Worm (Caenorhabditis elegans) whole organism, young adult: ENCODE measurements around the gene R04A9.6.

Experiments
- B0019.2 ChIP-seq: fragments of 200-800 bp; sonication (Bioruptor generic); conservative IDR thresholded peaks from 2 replicates; pipeline ENCODE4 v1.3.6; 2022; ENCODE audit warnings: missing genetic modification reagents, missing genetic modification characterization, missing compliant biosample characterization
- B0261.1 ChIP-seq: sonication (generic microtip); optimal IDR thresholded peaks from 2 replicates; lab custom pipeline; 2016; ENCODE audit warnings: mild to moderate bottlenecking, missing genetic modification characterization, moderate library complexity, missing compliant biosample characterization
- B0336.3 ChIP-seq: fragments of 200-800 bp; sonication (Bioruptor generic); IDR thresholded peaks from 2 replicates; pipeline ENCODE4 v1.3.6; 2022; ENCODE audit warnings: missing genetic modification characterization, missing compliant biosample characterization
- F22D6.2 ChIP-seq: sonication (generic microtip); optimal IDR thresholded peaks from 2 replicates; lab custom pipeline; 2016; ENCODE audit warnings: mild to moderate bottlenecking, missing genetic modification characterization, missing compliant biosample characterization
- F23B12.7 ChIP-seq: sonication (generic microtip); optimal IDR thresholded peaks from 2 replicates; lab custom pipeline; 2017; ENCODE audit warnings: missing genetic modification characterization, mild to moderate bottlenecking, missing compliant biosample characterization, antibody characterized with exemption, moderate library complexity; ENCODE audit not compliant: insufficient read depth
- F55B11.4 ChIP-seq: sonication (generic microtip); optimal IDR thresholded peaks from 2 replicates; lab custom pipeline; 2016; ENCODE audit warnings: missing compliant biosample characterization, missing genetic modification characterization, borderline replicate concordance; ENCODE audit not compliant: insufficient read depth
- F57A8.1 ChIP-seq: fragments of 200-800 bp; sonication (Bioruptor generic); optimal IDR thresholded peaks from 2 replicates; lab custom pipeline; 2018; ENCODE audit warnings: mild to moderate bottlenecking, missing genetic modification characterization, moderate library complexity, missing compliant biosample characterization
- K11D2.4 ChIP-seq: fragments of 200-800 bp; sonication (Bioruptor generic); IDR thresholded peaks from 2 replicates; pipeline ENCODE4 v1.3.6; 2022; ENCODE audit warnings: missing genetic modification reagents, missing genetic modification characterization, missing compliant biosample characterization
- T07F8.4 ChIP-seq: sonication (generic microtip); optimal IDR thresholded peaks from 2 replicates; lab custom pipeline; 2016; ENCODE audit warnings: mild to moderate bottlenecking, missing genetic modification characterization, moderate library complexity, missing compliant biosample characterization
- T26A5.8 ChIP-seq: sonication (generic microtip); optimal IDR thresholded peaks from 2 replicates; lab custom pipeline; 2016; ENCODE audit warnings: missing genetic modification characterization, missing compliant biosample characterization
- ZK185.1 ChIP-seq: sonication (generic microtip); optimal IDR thresholded peaks from 2 replicates; lab custom pipeline; 2016; ENCODE audit warnings: mild to moderate bottlenecking, missing genetic modification characterization, missing compliant biosample characterization; ENCODE audit not compliant: poor library complexity, severe bottlenecking
- ama-1 ChIP-seq, 3 experiments: fragments of 150-350 bp in 1 of 3; sonication (generic microtip) in 2 of 3; optimal IDR thresholded peaks; 2 replicates each; lab custom pipeline; 2014 to 2018; ENCODE audit warnings: missing biosample characterization in 2 of 3, missing genetic modification characterization in 2 of 3, missing genetic modification reagents in 2 of 3
- aptf-2 ChIP-seq: fragments of 200-800 bp; sonication (Bioruptor generic); conservative IDR thresholded peaks from 2 replicates; pipeline ENCODE4 v1.3.6; 2022; ENCODE audit warnings: missing genetic modification reagents, missing genetic modification characterization, missing compliant biosample characterization
- atf-7 ChIP-seq: sonication (generic microtip); optimal IDR thresholded peaks from 2 replicates; lab custom pipeline; 2017; ENCODE audit warnings: mild to moderate bottlenecking, missing genetic modification characterization, missing compliant biosample characterization
- attf-3 ChIP-seq: fragments of 200-800 bp; sonication (Bioruptor generic); conservative IDR thresholded peaks from 2 replicates; pipeline ENCODE4 v1.3.6; 2022; ENCODE audit warnings: missing genetic modification reagents, missing genetic modification characterization, missing compliant biosample characterization
- attf-5 ChIP-seq: fragments of 200-800 bp; sonication (Bioruptor generic); optimal IDR thresholded peaks from 2 replicates; lab custom pipeline; 2018; ENCODE audit warnings: mild to moderate bottlenecking, missing genetic modification characterization, missing compliant biosample characterization
- attf-6 ChIP-seq: fragments of 200-800 bp; sonication (Bioruptor generic); IDR thresholded peaks from 2 replicates; pipeline ENCODE4 v1.3.6; 2022; ENCODE audit warnings: missing genetic modification reagents, missing genetic modification characterization, missing compliant biosample characterization
- ccch-3 ChIP-seq: fragments of 200-800 bp; sonication (Bioruptor generic); optimal IDR thresholded peaks from 2 replicates; lab custom pipeline; 2018; ENCODE audit warnings: mild to moderate bottlenecking, missing genetic modification characterization, missing compliant biosample characterization
- cebp-2 ChIP-seq: fragments of 200-800 bp; sonication (Bioruptor generic); IDR thresholded peaks from 2 replicates; pipeline ENCODE4 v1.3.6; 2022; ENCODE audit warnings: missing genetic modification characterization, missing compliant biosample characterization
- ceh-100 ChIP-seq: fragments of 200-800 bp; sonication (Bioruptor generic); IDR thresholded peaks from 2 replicates; pipeline ENCODE4 v1.3.6; 2022; ENCODE audit warnings: missing genetic modification reagents, missing genetic modification characterization, missing compliant biosample characterization
- ceh-58 ChIP-seq: fragments of 200-800 bp; sonication (Bioruptor generic); IDR thresholded peaks from 2 replicates; pipeline ENCODE4 v1.3.6; 2022; ENCODE audit warnings: missing genetic modification characterization, missing compliant biosample characterization
- ceh-79 ChIP-seq: sonication (generic microtip); optimal IDR thresholded peaks from 2 replicates; lab custom pipeline; 2017; ENCODE audit warnings: mild to moderate bottlenecking, missing genetic modification characterization, missing compliant biosample characterization
- die-1 ChIP-seq: sonication (generic microtip); optimal IDR thresholded peaks from 2 replicates; lab custom pipeline; 2016; ENCODE audit warnings: missing genotype, mild to moderate bottlenecking, missing genetic modification characterization, missing compliant biosample characterization
- dox-1 ChIP-seq: fragments of 200-800 bp; sonication (Bioruptor generic); IDR thresholded peaks from 2 replicates; pipeline ENCODE4 v1.3.6; 2022; ENCODE audit warnings: missing genetic modification reagents, missing genetic modification characterization, missing compliant biosample characterization
- efl-1 ChIP-seq: fragments of 150-350 bp; optimal IDR thresholded peaks from 2 replicates; lab custom pipeline; 2014; ENCODE audit warnings: missing biosample characterization, missing genetic modification reagents, missing genetic modification characterization
- egl-18 ChIP-seq: fragments of 200-800 bp; sonication (Bioruptor generic); IDR thresholded peaks from 2 replicates; pipeline ENCODE4 v1.3.6; 2022; ENCODE audit warnings: missing genetic modification reagents, missing genetic modification characterization, missing compliant biosample characterization
- ets-4 ChIP-seq: fragments of 200-800 bp; sonication (Bioruptor generic); optimal IDR thresholded peaks from 2 replicates; lab custom pipeline; 2018; ENCODE audit warnings: mild to moderate bottlenecking, missing genetic modification characterization, missing compliant biosample characterization
- hmg-1.2 ChIP-seq: fragments of 200-800 bp; sonication (Bioruptor generic); IDR thresholded peaks from 2 replicates; pipeline ENCODE4 v1.3.6; 2022; ENCODE audit warnings: missing genetic modification reagents, missing genetic modification characterization, missing compliant biosample characterization
- hsf-1 ChIP-seq: fragments of 200-800 bp; sonication (Bioruptor generic); IDR thresholded peaks from 2 replicates; pipeline ENCODE4 v1.3.6; 2022; ENCODE audit warnings: missing genetic modification reagents, missing genetic modification characterization, missing compliant biosample characterization
- lag-1 ChIP-seq: fragments of 200-800 bp; sonication (Bioruptor generic); IDR thresholded peaks from 2 replicates; pipeline ENCODE4 v1.3.6; 2022; ENCODE audit warnings: missing genetic modification reagents, missing genetic modification characterization, missing compliant biosample characterization
- let-526 ChIP-seq: fragments of 200-800 bp; sonication (Bioruptor generic); IDR thresholded peaks from 2 replicates; pipeline ENCODE4 v1.3.6; 2022; ENCODE audit warnings: missing genetic modification reagents, missing genetic modification characterization, missing compliant biosample characterization
- let-607 ChIP-seq, 2 experiments: fragments of 200-800 bp in 1 of 2; sonication (Bioruptor generic) in 1 of 2; sonication (generic microtip) in 1 of 2; optimal IDR thresholded peaks; 2 replicates each; lab custom pipeline; 2016 to 2018; ENCODE audit warnings: mild to moderate bottlenecking in 2 of 2, missing compliant biosample characterization in 2 of 2, missing genetic modification characterization in 2 of 2, moderate library complexity in 2 of 2, missing genotype in 1 of 2
- lin-40 ChIP-seq: sonication (generic microtip); optimal IDR thresholded peaks from 2 replicates; lab custom pipeline; 2016; ENCODE audit warnings: missing genetic modification characterization, mild to moderate bottlenecking, missing compliant biosample characterization, missing genotype, missing genetic modification reagents
- lir-1 ChIP-seq: fragments of 200-800 bp; sonication (Bioruptor generic); conservative IDR thresholded peaks from 2 replicates; pipeline ENCODE4 v1.3.6; 2022; ENCODE audit warnings: missing genetic modification reagents, missing genetic modification characterization, missing compliant biosample characterization
- lsl-1 ChIP-seq: fragments of 200-800 bp; sonication (Bioruptor generic); optimal IDR thresholded peaks from 2 replicates; lab custom pipeline; 2018; ENCODE audit warnings: mild to moderate bottlenecking, missing genetic modification characterization, moderate library complexity, missing compliant biosample characterization
- mcd-1 ChIP-seq: fragments of 200-800 bp; sonication (Bioruptor generic); IDR thresholded peaks from 2 replicates; pipeline ENCODE4 v1.3.6; 2022; ENCODE audit warnings: missing genetic modification reagents, missing genetic modification characterization, missing compliant biosample characterization
- nfya-1 ChIP-seq: sonication (generic microtip); optimal IDR thresholded peaks from 2 replicates; lab custom pipeline; 2017; ENCODE audit warnings: antibody characterized with exemption, missing compliant biosample characterization, missing genetic modification characterization, borderline replicate concordance; ENCODE audit not compliant: insufficient read depth
- nfya-2 ChIP-seq: fragments of 200-800 bp; sonication (Bioruptor generic); IDR thresholded peaks from 2 replicates; pipeline ENCODE4 v1.3.6; 2022; ENCODE audit warnings: missing genetic modification reagents, missing genetic modification characterization, missing compliant biosample characterization
- rcor-1 ChIP-seq: fragments of 200-800 bp; sonication (Bioruptor generic); IDR thresholded peaks from 2 replicates; pipeline ENCODE4 v1.3.6; 2022; ENCODE audit warnings: missing genetic modification reagents, missing genetic modification characterization, missing compliant biosample characterization
- snpc-1.1 ChIP-seq: sonication (generic microtip); optimal IDR thresholded peaks from 2 replicates; lab custom pipeline; 2017; ENCODE audit warnings: missing genetic modification characterization, mild to moderate bottlenecking, missing compliant biosample characterization, antibody characterized with exemption, moderate library complexity, missing genotype, missing genetic modification reagents; ENCODE audit not compliant: insufficient read depth
- snpc-1.3 ChIP-seq: sonication (generic microtip); optimal IDR thresholded peaks from 2 replicates; lab custom pipeline; 2017; ENCODE audit warnings: missing genetic modification characterization, mild to moderate bottlenecking, missing compliant biosample characterization, antibody characterized with exemption, moderate library complexity, missing genotype, missing genetic modification reagents; ENCODE audit not compliant: insufficient read depth
- tbx-9 ChIP-seq: sonication (generic microtip); optimal IDR thresholded peaks from 2 replicates; lab custom pipeline; 2016; ENCODE audit warnings: borderline replicate concordance, missing genetic modification characterization, inconsistent platforms, missing compliant biosample characterization
- unc-130 ChIP-seq: sonication (generic microtip); optimal IDR thresholded peaks from 2 replicates; lab custom pipeline; 2016; ENCODE audit warnings: missing genetic modification reagents, missing genetic modification characterization, missing compliant biosample characterization
- ztf-18 ChIP-seq: sonication (generic microtip); optimal IDR thresholded peaks from 2 replicates; lab custom pipeline; 2016; ENCODE audit warnings: missing genotype, mild to moderate bottlenecking, missing genetic modification characterization, missing compliant biosample characterization
- ztf-25 ChIP-seq: fragments of 200-800 bp; sonication (Bioruptor generic); IDR thresholded peaks from 2 replicates; pipeline ENCODE4 v1.3.6; 2022; ENCODE audit warnings: missing genetic modification reagents, missing genetic modification characterization, missing compliant biosample characterization
- ztf-26 ChIP-seq: sonication (generic microtip); optimal IDR thresholded peaks from 2 replicates; lab custom pipeline; 2017; ENCODE audit warnings: missing genetic modification characterization, missing compliant biosample characterization
- ztf-28 ChIP-seq: fragments of 200-800 bp; sonication (Bioruptor generic); IDR thresholded peaks from 2 replicates; pipeline ENCODE4 v1.3.6; 2022; ENCODE audit warnings: missing genetic modification reagents, missing genetic modification characterization, missing compliant biosample characterization
- ztf-3 ChIP-seq: fragments of 200-800 bp; sonication (Bioruptor generic); optimal IDR thresholded peaks from 2 replicates; lab custom pipeline; 2018; ENCODE audit warnings: mild to moderate bottlenecking, missing genetic modification characterization, missing compliant biosample characterization

The R04A9.6 gene

ce11 chrX:382692-383091, 14.7 kb upstream of the R04A9.6 start, which contains the start of gene ife-2 (continued):
- TF ChIP-seq attf-6 (GFP tag; lab: Robert Waterston, UW) = no peak
- no peak for TF ChIP-seq hsf-1 (GFP tag; lab: Robert Waterston, UW)
- peak; percentile 37; the same call in 1 of the 2 replicates for TF ChIP-seq rcor-1 (GFP tag; lab: Robert Waterston, UW)
- no peak for TF ChIP-seq tbx-9
- TF ChIP-seq ama-1 (optimal IDR thresholded peaks at IDR 0.05; lab: Kevin White, UChicago) = no peak
- no peak for TF ChIP-seq ama-1 (GFP tag; optimal IDR thresholded peaks at IDR 0.05; lab: Kevin White, UChicago)
- TF ChIP-seq F23B12.7 (tag; lab: Kevin White, UChicago) = peak; percentile 11
- no peak for TF ChIP-seq ets-4 (GFP tag; lab: Kevin White, UChicago)
- no peak for TF ChIP-seq ceh-79 (tag; lab: Kevin White, UChicago)
- no peak for TF ChIP-seq nfya-2 (GFP tag; lab: Robert Waterston, UW)
- no peak for TF ChIP-seq K11D2.4 (GFP tag; lab: Robert Waterston, UW)
- TF ChIP-seq F55B11.4 = no peak
- no peak for TF ChIP-seq let-526 (GFP tag; lab: Robert Waterston, UW)
- no peak for TF ChIP-seq T07F8.4 (tag; lab: Kevin White, UChicago)
- no peak for TF ChIP-seq ztf-3 (GFP tag; lab: Kevin White, UChicago)
- peak; percentile 72 for TF ChIP-seq lin-40 (tag; lab: Kevin White, UChicago)
- TF ChIP-seq attf-5 = no peak
- no peak for TF ChIP-seq die-1 (tag; lab: Kevin White, UChicago)
- peak; percentile 75 for TF ChIP-seq ZK185.1
- no peak for TF ChIP-seq unc-130
- TF ChIP-seq ztf-18 (tag; lab: Kevin White, UChicago) = no peak
- TF ChIP-seq ccch-3 (GFP tag; lab: Kevin White, UChicago) = no peak
- TF ChIP-seq F57A8.1 = no peak
- TF ChIP-seq snpc-1.3 = no peak
- no peak for TF ChIP-seq egl-18
- TF ChIP-seq hmg-1.2 (GFP tag; lab: Robert Waterston, UW) = 0 out of 2 replicates have a peak, but pooled peaks have one; percentile 15
- TF ChIP-seq let-607 (tag; optimal IDR thresholded peaks at IDR 0.05; lab: Kevin White, UChicago) = peak; percentile 53 to 74
- TF ChIP-seq F22D6.2 (tag; lab: Kevin White, UChicago) = no peak
- TF ChIP-seq lag-1 (GFP tag; lab: Robert Waterston, UW) = no peak
- TF ChIP-seq ceh-100 = no peak
- TF ChIP-seq T26A5.8 = no peak
- TF ChIP-seq nfya-1 (tag; lab: Kevin White, UChicago) = no peak
- no peak for TF ChIP-seq attf-3 (GFP tag; lab: Robert Waterston, UW)
- TF ChIP-seq cebp-2 = no peak
- no peak for TF ChIP-seq B0261.1
- no peak for TF ChIP-seq snpc-1.1 (tag; lab: Kevin White, UChicago)
- TF ChIP-seq ztf-26 = no peak
- no peak for TF ChIP-seq B0336.3 (GFP tag; lab: Robert Waterston, UW)
- TF ChIP-seq ztf-28 (GFP tag; lab: Robert Waterston, UW) = no peak
- no peak for TF ChIP-seq efl-1 (GFP tag; lab: Kevin White, UChicago)
- no peak for TF ChIP-seq lsl-1 (GFP tag; lab: Kevin White, UChicago)
- TF ChIP-seq lir-1 (GFP tag; lab: Robert Waterston, UW) = no peak
- no peak for TF ChIP-seq aptf-2 (GFP tag; lab: Robert Waterston, UW)
- no peak for TF ChIP-seq atf-7
- TF ChIP-seq mcd-1 (GFP tag; lab: Robert Waterston, UW) = peak; percentile 47; the same call in 1 of the 2 replicates
- TF ChIP-seq ceh-58 (GFP tag; lab: Robert Waterston, UW) = no peak
- TF ChIP-seq dox-1 (GFP tag; lab: Robert Waterston, UW) = peak; percentile 50; the same call in 1 of the 2 replicates
- no peak for TF ChIP-seq B0019.2 (GFP tag; lab: Robert Waterston, UW)
- no peak for TF ChIP-seq ztf-25 (GFP tag; lab: Robert Waterston, UW)
